Worm (Caenorhabditis elegans): Measurements from ENCODE around the gene acp-5.

The acp-5 gene

DNA sequence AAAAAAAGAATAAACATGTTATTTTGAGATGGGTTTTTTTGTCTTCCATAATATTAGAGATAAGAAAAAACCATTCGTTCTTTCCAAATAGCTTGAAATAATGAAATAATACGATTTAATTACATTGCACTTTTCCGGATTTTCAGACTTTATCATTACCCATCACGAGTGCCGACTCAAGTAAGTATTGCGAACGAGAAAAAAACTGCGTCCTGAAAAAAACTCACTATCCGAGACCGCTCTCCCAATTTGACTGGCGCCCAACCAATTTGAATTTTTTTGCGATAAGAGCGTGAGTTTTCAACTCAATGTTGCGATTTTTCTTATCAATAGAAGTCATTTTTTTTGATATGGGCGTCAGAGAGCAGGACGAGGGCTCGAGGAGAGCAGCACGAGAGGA lies 16.2 kb upstream of the acp-5 start:
- TF ChIP-seq ama-1 (optimal IDR thresholded peaks at IDR 0.05) (no peak), Y55F3AM.14 (GFP tag; optimal IDR thresholded peaks at IDR 0.05) (no peak), gmeb-1 (tag; optimal IDR thresholded peaks at IDR 0.05) (peak; percentile 2), elt-3 (tag; optimal IDR thresholded peaks at IDR 0.05) (no peak), lsy-2 (tag; optimal IDR thresholded peaks at IDR 0.05) (no peak), mdl-1 (tag; optimal IDR thresholded peaks at IDR 0.05) (no peak), unc-62 (GFP tag; optimal IDR thresholded peaks at IDR 0.05) (no peak), C34F6.9 (tag; optimal IDR thresholded peaks at IDR 0.05) (no peak), egl-27 (tag; optimal IDR thresholded peaks at IDR 0.05) (no peak), crh-2 (tag; optimal IDR thresholded peaks at IDR 0.05) (peak; percentile 23), F13H6.1 (tag; optimal IDR thresholded peaks at IDR 0.05) (peak; percentile 37), fos-1 (tag; optimal IDR thresholded peaks at IDR 0.05) (peak; percentile 54), R02D3.7 (tag; optimal IDR thresholded peaks at IDR 0.05) (no peak), mab-5 (tag; optimal IDR thresholded peaks at IDR 0.05) (no peak), nhr-11 (tag; optimal IDR thresholded peaks at IDR 0.05) (no peak)

DNA sequence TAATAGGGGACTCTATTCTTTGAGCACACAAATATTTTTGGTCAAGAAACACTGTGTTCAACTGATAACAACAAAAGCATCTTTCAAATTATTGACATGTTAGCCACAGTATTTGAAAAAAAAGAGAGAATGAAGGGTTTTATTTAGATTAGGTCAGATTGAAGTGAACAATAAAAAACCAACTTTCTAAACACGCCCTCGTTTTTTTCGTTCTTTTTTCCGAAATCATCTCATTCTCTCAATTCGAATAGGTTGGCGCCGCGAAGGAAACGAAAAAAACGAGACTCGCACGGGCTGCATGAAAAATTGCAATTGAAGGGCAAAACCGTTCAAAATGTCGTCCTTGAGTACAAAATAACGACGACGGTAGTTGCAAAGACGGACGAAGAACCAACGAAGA lies 14.9 kb upstream of the acp-5 start:
- no peak for TF ChIP-seq elt-1 (tag; optimal IDR thresholded peaks at IDR 0.05)
- peak; percentile 17 for TF ChIP-seq nhr-25 (tag; optimal IDR thresholded peaks at IDR 0.05)
- TF ChIP-seq blmp-1 (tag; optimal IDR thresholded peaks at IDR 0.05; ENCODE audit: insufficient read depth): peak; percentile 24

DNA sequence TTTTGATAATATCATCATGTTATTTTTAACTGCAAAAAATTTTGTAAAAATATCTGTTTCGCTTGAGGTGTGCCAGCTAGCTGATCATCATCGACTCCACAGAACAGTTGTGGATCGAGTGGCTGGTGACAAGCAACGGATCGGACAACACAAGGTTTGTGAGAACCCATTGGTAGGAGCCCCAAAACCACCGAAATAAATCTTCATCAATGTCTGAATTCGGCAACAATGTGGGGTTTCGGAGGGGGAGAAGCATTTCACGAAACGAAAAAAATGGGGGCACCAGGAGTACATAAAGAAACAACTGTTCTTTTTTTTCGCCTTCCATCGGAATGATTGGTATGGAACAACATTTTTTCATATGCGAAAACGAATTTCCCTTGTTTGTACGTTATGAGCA lies 13.9 kb upstream of the acp-5 start:
- TF ChIP-seq nhr-237 (tag; optimal IDR thresholded peaks at IDR 0.05): no peak
- TF ChIP-seq Y55F3AM.14 (GFP tag; optimal IDR thresholded peaks at IDR 0.05): no peak
- peak; percentile 87 for TF ChIP-seq mab-5 (tag; optimal IDR thresholded peaks at IDR 0.05)
- peak in 1 of 2 experiments; percentile 7 for TF ChIP-seq lsy-2 (tag; optimal IDR thresholded peaks at IDR 0.05)
- peak; percentile 75 for TF ChIP-seq F13H6.1 (tag; optimal IDR thresholded peaks at IDR 0.05)
- TF ChIP-seq mdl-1 (tag; optimal IDR thresholded peaks at IDR 0.05): no peak
- no peak for TF ChIP-seq dmd-4 (tag; optimal IDR thresholded peaks at IDR 0.05)
- no peak for TF ChIP-seq unc-39 (tag; optimal IDR thresholded peaks at IDR 0.05)
- TF ChIP-seq ZK546.5 (tag; optimal IDR thresholded peaks at IDR 0.05): no peak
- no peak for TF ChIP-seq elt-3 (tag; optimal IDR thresholded peaks at IDR 0.05)
- no peak for TF ChIP-seq ztf-4 (tag; optimal IDR thresholded peaks at IDR 0.05)
- TF ChIP-seq peb-1 (tag; optimal IDR thresholded peaks at IDR 0.05): no peak
- TF ChIP-seq egl-27 (tag; optimal IDR thresholded peaks at IDR 0.05): no peak
- TF ChIP-seq zag-1 (tag; optimal IDR thresholded peaks at IDR 0.05): no peak
- TF ChIP-seq C34F6.9 (tag; optimal IDR thresholded peaks at IDR 0.05): no peak
- TF ChIP-seq lin-13 (GFP tag; optimal IDR thresholded peaks at IDR 0.05): no peak
- peak; percentile 0 for TF ChIP-seq sma-9 (GFP tag; optimal IDR thresholded peaks at IDR 0.05)
- TF ChIP-seq sma-9 (tag; optimal IDR thresholded peaks at IDR 0.05): no peak
- peak; percentile 46 for TF ChIP-seq sem-4 (tag; optimal IDR thresholded peaks at IDR 0.05)
- TF ChIP-seq alr-1 (tag; optimal IDR thresholded peaks at IDR 0.05): no peak
- no peak for TF ChIP-seq lin-39 (tag; optimal IDR thresholded peaks at IDR 0.05)
- no peak for TF ChIP-seq blmp-1 (tag; optimal IDR thresholded peaks at IDR 0.05; ENCODE audit: insufficient read depth)
- no peak for TF ChIP-seq ceh-82 (tag; optimal IDR thresholded peaks at IDR 0.05)

DNA sequence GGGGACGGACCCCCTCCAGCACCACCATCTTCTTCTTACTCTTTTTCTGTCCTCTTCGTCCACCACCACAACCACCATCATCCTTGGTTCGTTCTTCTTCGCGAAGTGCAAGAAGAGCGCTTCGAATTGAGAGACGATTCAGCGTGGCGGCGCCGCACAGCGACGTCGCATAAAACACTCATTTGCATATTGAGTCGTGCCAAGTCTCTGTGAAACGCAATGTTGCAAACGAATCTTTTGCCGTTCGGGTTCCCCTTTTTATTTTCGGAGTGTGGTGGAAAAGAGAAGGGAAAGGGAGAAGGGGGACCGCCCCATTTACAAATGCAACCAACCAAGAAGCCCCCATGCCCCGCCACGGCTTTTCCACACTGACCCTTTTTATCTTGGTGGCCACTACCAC lies 12.9 kb upstream of the acp-5 start:
- TF ChIP-seq nhr-25 (tag; optimal IDR thresholded peaks at IDR 0.05): no peak
- TF ChIP-seq fos-1 (tag; optimal IDR thresholded peaks at IDR 0.05): no peak
- peak; percentile 64 for TF ChIP-seq mab-5 (tag; optimal IDR thresholded peaks at IDR 0.05)
- no peak for TF ChIP-seq alr-1 (tag; optimal IDR thresholded peaks at IDR 0.05)
- no peak for TF ChIP-seq ceh-82 (tag; optimal IDR thresholded peaks at IDR 0.05)
- no peak for TF ChIP-seq mdl-1 (tag; optimal IDR thresholded peaks at IDR 0.05)
- peak; percentile 17 for TF ChIP-seq crh-2 (tag; optimal IDR thresholded peaks at IDR 0.05)
- TF ChIP-seq nhr-12 (tag; optimal IDR thresholded peaks at IDR 0.05): no peak
- TF ChIP-seq nhr-11 (tag; optimal IDR thresholded peaks at IDR 0.05): no peak
- TF ChIP-seq ztf-11 (tag; optimal IDR thresholded peaks at IDR 0.05): no peak
- TF ChIP-seq F13H6.1 (tag; optimal IDR thresholded peaks at IDR 0.05): peak; percentile 73
- peak; percentile 23 for TF ChIP-seq C34F6.9 (tag; optimal IDR thresholded peaks at IDR 0.05)
- TF ChIP-seq Y55F3AM.14 (GFP tag; optimal IDR thresholded peaks at IDR 0.05): peak; percentile 32
- TF ChIP-seq lin-39 (tag; optimal IDR thresholded peaks at IDR 0.05): peak; percentile 49
- no peak for TF ChIP-seq gmeb-1 (tag; optimal IDR thresholded peaks at IDR 0.05)
- TF ChIP-seq egl-27 (tag; optimal IDR thresholded peaks at IDR 0.05): no peak
- TF ChIP-seq nhr-23 (tag; optimal IDR thresholded peaks at IDR 0.05): no peak
- peak; percentile 56 for TF ChIP-seq zag-1 (tag; optimal IDR thresholded peaks at IDR 0.05)
- peak in 1 of 2 experiments; percentile 3 for TF ChIP-seq lsy-2 (tag; optimal IDR thresholded peaks at IDR 0.05)
- no peak for TF ChIP-seq unc-39 (tag; optimal IDR thresholded peaks at IDR 0.05)
- TF ChIP-seq unc-55 (GFP tag; optimal IDR thresholded peaks at IDR 0.05): peak; percentile 69
- no peak for TF ChIP-seq sma-3 (GFP tag; optimal IDR thresholded peaks at IDR 0.05)
- TF ChIP-seq sem-4 (tag; optimal IDR thresholded peaks at IDR 0.05): peak; percentile 43

Data from whole organism, L2 larva.